Worm (Caenorhabditis elegans) whole organism, L4/young adult: ENCODE data around the gene msp-81.

ENCODE experiments used
- W03F9.2 ChIP-seq: fragments of 150-350 bp; optimal IDR thresholded peaks from 2 replicates; lab custom pipeline; 2014; ENCODE audit warnings: missing biosample characterization, missing genetic modification characterization
- dao-5 ChIP-seq: sonication (generic microtip); optimal IDR thresholded peaks from 2 replicates; lab custom pipeline; 2016; ENCODE audit warnings: missing genotype, missing genetic modification characterization, moderate library complexity, missing compliant biosample characterization
- him-1 ChIP-seq: sonication (generic microtip); optimal IDR thresholded peaks from 2 replicates; lab custom pipeline; 2016; ENCODE audit warnings: missing genotype, missing genetic modification reagents, missing genetic modification characterization, missing compliant biosample characterization

The msp-81 gene

DNA sequence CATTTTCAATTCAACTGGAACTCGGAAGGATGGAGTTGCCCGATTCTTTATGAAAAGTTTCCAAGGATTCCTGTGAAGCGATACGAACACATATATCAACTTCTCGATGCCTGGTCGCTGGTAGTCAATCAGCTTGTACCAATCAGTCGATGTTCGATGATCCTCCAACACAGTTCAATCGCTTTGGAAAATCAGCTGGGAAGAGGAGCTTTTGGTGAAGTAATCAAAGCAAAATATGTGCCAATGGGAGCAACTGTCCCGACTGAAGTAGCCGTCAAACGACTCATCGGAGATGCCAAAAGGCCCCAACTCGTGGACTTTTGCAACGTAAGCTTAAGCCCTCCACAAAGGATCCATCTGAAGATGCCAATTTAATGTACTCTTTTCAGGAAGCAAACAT lies 2.9 kb downstream of the msp-81 start:
- no peak for TF ChIP-seq him-1 (tag; lab: Kevin White, UChicago)
- TF ChIP-seq W03F9.2 (tag; lab: Kevin White, UChicago): no peak
- no peak for TF ChIP-seq dao-5 (tag; lab: Kevin White, UChicago)

DNA sequence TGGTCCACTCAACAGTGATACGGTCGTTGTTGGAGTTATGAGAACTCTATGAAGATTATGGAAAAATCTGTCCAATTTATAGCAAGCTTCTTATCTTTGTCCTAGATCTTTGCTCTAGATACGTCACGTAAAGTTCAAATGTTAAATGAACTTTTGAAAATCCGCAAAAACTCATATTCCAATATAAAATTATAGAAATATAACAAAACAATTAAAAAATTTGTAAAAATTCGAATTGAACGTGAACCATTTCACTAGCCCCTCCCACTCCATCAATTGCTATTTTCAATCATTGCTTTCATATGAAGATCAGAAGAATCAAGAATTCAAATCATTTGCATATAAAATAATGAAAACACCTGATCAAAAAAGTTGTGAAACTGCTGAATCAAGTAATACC lies 3.6 kb downstream of the msp-81 start, which contains the start of gene kin-21:
Gene kin-21, plus strand, starts transcription at position 301 of the 400 bp plus-strand sequence.
- TF ChIP-seq him-1 (tag; lab: Kevin White, UChicago): no peak

DNA sequence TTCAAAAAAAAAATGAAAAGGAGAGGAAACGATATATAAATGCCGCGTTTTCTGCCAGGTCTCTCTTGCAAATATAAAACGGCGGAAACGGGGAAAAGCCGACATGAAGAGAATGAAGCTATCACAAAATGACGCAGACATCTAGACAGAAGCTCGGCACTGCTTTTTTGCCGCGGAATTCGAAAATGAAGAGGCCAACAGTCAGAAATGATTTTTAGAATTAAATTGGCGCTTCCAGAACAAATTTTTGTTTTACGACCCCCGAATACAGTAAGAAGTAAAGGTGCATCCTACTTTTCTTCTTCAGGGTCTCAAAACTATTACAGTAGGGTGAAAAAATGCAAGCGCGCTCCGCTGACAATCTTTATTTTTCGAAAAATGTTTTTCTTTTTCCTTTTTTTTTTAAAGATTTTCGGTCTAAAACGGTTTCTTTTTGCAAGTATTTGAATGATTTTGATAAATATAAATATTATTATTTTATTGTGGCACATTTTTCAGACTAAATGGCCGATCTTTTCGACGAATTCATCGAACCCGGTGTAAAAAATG lies 10.9 kb downstream of the msp-81 start, which contains the start of gene mtr-4:
Gene mtr-4, plus strand, starts transcription at position 499 of the 549 bp plus-strand sequence.
- no peak for TF ChIP-seq dao-5 (tag; lab: Kevin White, UChicago)
- TF ChIP-seq him-1 (tag; lab: Kevin White, UChicago): no peak
- peak; percentile 48 for TF ChIP-seq W03F9.2 (tag; lab: Kevin White, UChicago)

DNA sequence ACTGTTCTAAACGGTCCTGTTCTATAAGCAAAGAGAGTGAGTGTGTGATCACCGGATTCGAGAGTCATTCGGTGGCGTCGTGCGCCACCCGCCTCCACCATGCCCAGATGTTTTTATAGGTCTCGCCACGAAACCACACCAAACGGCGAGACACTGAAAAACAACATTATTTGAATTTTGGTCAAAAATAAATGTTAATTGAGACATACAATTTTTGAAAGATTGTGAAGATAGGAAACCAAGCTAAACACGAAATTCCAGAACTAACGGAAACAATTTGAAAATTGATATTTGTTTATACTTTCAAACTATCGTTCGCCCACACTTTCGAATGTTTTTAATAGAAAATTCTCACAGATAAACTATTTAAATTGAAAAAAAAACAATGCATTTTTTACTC lies 11.7 kb downstream of the msp-81 start, which contains the start of gene catp-6:
Gene catp-6, minus strand, starts transcription at position 101 of the 400 bp plus-strand sequence.
- TF ChIP-seq him-1 (tag; lab: Kevin White, UChicago) (no peak), W03F9.2 (tag; lab: Kevin White, UChicago) (no peak), dao-5 (tag; lab: Kevin White, UChicago) (no peak)

DNA sequence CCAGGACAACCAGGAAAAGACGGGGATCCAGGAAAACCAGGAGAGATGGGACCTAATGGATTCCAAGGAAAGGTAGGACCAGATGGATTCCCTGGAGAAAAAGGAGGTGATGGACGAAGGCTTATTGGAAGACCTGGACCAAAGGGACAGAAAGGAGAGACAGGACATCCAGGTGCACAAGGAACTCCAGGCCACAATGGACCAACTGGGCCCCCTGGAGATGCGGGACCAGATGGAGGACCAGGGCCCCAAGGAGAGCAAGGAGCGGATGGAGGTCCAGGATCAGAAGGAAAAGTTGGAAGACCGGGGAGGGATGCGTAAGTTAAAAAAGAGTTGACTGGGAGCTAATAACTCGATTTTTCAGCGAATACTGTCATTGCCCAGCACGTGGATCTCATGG lies 13.6 kb downstream of the msp-81 start:
- TF ChIP-seq W03F9.2 (tag; lab: Kevin White, UChicago): no peak
- TF ChIP-seq dao-5 (tag; lab: Kevin White, UChicago): no peak
- TF ChIP-seq him-1 (tag; lab: Kevin White, UChicago): no peak

DNA sequence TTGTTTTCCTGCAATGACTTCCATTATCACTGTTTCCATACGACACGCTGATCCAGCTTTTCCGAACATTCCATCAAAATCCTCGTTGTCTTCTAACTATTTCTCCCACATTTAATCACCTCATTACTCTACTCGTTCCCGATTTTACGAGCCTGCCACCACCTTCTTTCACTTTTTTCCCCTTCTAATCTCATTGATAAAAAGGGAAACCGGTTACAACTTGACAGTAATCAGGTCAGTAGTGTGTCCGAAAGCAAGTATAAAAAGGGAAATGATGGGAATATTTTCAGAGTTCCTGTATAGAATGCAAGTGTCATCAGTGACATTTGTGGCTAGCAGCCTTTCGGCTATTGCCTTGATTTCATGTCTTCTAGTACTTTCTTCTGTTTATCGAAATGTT lies 14.6 kb downstream of the msp-81 start, which contains the start of gene col-123:
Gene col-123, plus strand, starts transcription at position 301 of the 400 bp plus-strand sequence.
- TF ChIP-seq W03F9.2 (tag; lab: Kevin White, UChicago) (no peak), him-1 (tag; lab: Kevin White, UChicago) (no peak), dao-5 (tag; lab: Kevin White, UChicago) (no peak)

DNA sequence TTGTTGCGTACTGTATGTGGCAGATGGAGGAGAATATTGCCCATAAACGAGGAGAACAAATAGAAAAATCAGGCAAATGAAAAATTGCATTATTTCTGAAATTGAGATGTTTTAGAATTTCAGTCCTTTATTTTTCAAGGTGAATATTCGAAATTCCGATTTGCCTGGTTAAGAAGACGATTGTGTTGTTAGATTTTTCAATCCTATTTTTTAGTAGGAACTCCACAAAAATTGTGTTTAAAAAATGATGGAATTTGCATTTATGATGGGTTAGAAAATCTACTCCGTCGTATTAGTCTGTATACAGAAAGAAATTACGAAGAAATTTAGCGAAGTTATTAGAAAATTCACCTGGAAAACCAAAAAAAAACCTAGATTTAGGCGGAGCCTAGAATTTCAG lies 20.8 kb downstream of the msp-81 start, which contains the start of gene egl-20:
Gene egl-20, minus strand, starts transcription at position 101 of the 400 bp plus-strand sequence.
- no peak for TF ChIP-seq him-1 (tag; lab: Kevin White, UChicago)

DNA sequence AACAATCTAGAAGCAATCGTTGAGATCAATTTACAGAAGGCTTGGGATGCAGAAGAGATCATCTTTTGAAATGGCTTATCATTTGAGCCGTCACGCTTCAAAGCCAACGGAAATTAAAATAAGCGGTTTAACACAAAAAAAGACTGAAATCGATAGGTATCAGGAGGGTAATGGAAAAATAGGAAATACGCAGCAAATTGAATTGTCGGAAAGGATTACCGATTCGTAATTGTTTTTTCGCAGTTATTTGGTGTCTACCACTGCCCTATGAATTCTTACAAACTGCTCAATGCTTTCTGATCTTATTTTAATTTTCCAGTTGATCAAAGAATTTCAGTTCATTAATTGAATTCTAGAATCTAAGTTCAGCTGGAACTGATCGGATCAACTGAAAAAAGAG lies 24.7 kb downstream of the msp-81 start:
- TF ChIP-seq W03F9.2 (tag; lab: Kevin White, UChicago) (no peak), dao-5 (tag; lab: Kevin White, UChicago) (no peak), him-1 (tag; lab: Kevin White, UChicago) (no peak)

DNA sequence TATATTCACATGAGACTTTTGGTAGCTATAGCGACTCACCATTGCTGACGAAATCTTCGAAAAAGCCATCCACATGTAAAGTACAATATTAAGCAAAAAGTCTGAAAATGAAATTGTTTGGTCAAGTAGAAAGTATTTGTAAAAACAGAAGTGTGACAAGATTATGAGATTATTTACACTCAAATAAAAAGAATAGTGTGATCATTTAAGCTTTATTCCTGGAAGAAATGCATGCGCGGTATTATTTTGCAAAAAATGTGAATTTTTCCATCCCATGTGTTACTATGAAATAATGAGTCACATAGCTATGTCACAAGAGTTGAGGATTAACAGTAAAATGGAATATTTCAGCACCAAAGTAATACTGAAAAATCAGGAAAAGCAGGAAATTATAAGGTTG lies 25.6 kb downstream of the msp-81 start, which contains the start of gene dct-15:
Gene dct-15, minus strand, starts transcription at position 101 of the 400 bp plus-strand sequence.
- no peak for TF ChIP-seq W03F9.2 (tag; lab: Kevin White, UChicago)
- TF ChIP-seq him-1 (tag; lab: Kevin White, UChicago): no peak
- no peak for TF ChIP-seq dao-5 (tag; lab: Kevin White, UChicago)

DNA sequence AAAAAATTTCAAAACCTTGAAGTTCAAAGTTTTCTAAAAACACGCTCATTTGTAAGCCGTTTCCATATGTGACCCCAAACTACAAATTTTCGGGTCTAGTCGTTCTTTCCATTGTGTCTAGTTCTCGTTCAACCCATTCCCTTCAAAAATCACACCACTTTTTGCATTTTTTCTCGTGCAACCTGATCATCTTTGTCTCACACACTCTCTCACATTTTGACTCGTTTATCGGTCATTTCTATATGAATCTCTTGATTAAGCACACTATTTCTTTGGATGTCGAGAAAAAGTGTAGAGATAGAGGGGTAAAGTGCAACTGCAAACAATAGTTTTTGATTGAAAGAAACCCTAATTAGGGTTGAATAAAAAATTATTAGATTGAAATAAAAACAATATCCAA lies 32.7 kb downstream of the msp-81 start:
- TF ChIP-seq dao-5 (tag; lab: Kevin White, UChicago) (no peak), W03F9.2 (tag; lab: Kevin White, UChicago) (peak; percentile 25)

DNA sequence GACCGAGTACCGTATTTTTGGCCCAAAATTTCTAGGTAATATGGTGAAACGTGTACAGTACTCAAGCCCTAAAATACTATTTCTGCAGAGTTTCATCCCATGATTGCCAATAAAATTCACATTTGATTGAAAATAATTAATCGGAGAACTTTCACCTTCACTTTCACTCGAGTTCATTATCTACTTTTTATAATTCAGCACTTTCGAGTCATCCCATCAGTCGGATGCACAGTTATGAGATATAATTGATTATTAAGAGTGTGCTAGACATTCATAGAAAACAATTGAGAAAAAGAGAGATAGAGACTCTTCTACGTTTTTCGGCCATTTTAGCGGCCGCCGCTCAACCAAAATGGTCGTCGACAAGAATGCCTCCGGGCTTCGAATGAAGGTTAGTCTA lies 33.5 kb downstream of the msp-81 start, which contains the start of gene fat-3:
Gene fat-3, plus strand, starts transcription at position 313 of the 400 bp plus-strand sequence.
- TF ChIP-seq dao-5 (tag; lab: Kevin White, UChicago) (no peak), him-1 (tag; lab: Kevin White, UChicago) (no peak), W03F9.2 (tag; lab: Kevin White, UChicago) (no peak)

DNA sequence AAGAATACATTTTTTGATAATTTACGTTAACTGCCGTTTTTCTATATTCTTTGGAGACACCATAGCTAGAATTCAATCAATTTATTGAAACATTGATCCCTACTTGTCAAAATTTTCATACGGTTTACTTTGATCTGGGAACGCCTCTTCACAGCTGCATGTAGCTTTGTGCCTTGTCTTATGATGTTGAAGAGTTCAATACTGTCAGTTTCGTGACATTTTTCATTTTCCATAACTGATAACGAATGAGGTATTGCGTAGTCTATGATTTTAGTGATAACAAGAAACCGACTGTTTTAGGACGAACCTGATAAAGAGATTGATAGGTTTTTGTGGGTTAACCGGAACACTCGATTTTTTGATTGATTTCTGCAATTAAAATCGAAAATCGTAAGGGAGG lies 34.8 kb downstream of the msp-81 start:
- TF ChIP-seq him-1 (tag; lab: Kevin White, UChicago): no peak
- no peak for TF ChIP-seq dao-5 (tag; lab: Kevin White, UChicago)
- TF ChIP-seq W03F9.2 (tag; lab: Kevin White, UChicago): peak; percentile 2

DNA sequence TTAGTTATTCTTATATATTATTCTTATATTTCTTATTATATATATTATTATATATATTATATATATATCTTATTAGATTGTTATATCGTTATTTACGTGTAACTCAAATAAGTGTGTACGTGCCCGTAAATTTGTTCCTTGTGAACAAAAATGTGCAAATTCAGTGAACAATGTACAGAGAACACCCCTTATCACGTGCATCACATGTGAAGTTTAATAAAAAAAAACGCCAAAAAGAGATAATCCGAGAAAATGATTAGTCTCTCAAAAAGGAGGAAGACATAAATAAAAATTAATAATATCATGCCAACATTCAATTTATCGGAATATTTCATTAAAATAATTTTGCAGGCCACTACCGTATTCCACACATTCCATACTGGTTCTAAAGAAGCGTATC lies 36.6 kb downstream of the msp-81 start:
- TF ChIP-seq him-1 (tag; lab: Kevin White, UChicago) (no peak), dao-5 (tag; lab: Kevin White, UChicago) (no peak)

DNA sequence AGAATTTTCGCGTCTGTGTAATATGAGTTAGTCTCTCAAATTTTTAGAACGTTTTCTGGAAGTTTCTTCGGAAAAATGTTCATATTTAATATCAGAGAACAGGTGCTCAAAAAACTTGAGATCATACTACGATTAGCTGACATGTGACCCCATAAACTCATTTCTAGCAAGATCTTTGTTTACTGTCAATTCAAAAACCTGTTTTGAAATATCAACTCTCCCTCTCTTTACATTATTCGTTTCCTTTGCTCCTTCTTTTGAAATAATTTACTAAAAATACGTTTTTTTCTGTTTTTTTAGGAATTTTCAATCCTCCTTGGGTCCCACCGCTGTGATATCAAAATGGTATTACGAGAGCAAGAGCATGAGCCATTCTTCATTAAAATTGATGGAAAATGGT lies 37.1 kb downstream of the msp-81 start, which contains the start of gene fat-4:
Gene fat-4, plus strand, starts transcription at position 301 of the 400 bp plus-strand sequence.
- TF ChIP-seq dao-5 (tag; lab: Kevin White, UChicago) (no peak), W03F9.2 (tag; lab: Kevin White, UChicago) (no peak), him-1 (tag; lab: Kevin White, UChicago) (no peak)
